Worm (Caenorhabditis elegans) whole organism, late embryonic: Measurements from ENCODE around the gene F08H9.2.

Source experiments
- ama-1 ChIP-seq: fragments of 150-350 bp; optimal IDR thresholded peaks from 2 replicates; lab custom pipeline; 2014
- elt-2 ChIP-seq: sonication (generic microtip); optimal IDR thresholded peaks from 2 replicates; lab custom pipeline; 2016; ENCODE audit warnings: missing genetic modification reagents, missing genetic modification characterization, missing compliant biosample characterization
- fkh-10 ChIP-seq: fragments of 150-350 bp; optimal IDR thresholded peaks from 2 replicates; lab custom pipeline; 2014; ENCODE audit warnings: missing biosample characterization, missing genetic modification reagents, missing genetic modification characterization
- sdc-2 ChIP-seq: sonication (generic microtip); optimal IDR thresholded peaks from 2 replicates; lab custom pipeline; 2016; ENCODE audit warnings: missing genotype, missing genetic modification characterization, missing compliant biosample characterization
- syd-9 ChIP-seq: sonication (generic microtip); optimal IDR thresholded peaks from 2 replicates; lab custom pipeline; 2016; ENCODE audit warnings: mild to moderate bottlenecking, missing genetic modification characterization, moderate library complexity, missing compliant biosample characterization
- unc-86 ChIP-seq: sonication (generic microtip); optimal IDR thresholded peaks from 2 replicates; lab custom pipeline; 2016; ENCODE audit warnings: missing genetic modification characterization, missing compliant biosample characterization

DNA sequence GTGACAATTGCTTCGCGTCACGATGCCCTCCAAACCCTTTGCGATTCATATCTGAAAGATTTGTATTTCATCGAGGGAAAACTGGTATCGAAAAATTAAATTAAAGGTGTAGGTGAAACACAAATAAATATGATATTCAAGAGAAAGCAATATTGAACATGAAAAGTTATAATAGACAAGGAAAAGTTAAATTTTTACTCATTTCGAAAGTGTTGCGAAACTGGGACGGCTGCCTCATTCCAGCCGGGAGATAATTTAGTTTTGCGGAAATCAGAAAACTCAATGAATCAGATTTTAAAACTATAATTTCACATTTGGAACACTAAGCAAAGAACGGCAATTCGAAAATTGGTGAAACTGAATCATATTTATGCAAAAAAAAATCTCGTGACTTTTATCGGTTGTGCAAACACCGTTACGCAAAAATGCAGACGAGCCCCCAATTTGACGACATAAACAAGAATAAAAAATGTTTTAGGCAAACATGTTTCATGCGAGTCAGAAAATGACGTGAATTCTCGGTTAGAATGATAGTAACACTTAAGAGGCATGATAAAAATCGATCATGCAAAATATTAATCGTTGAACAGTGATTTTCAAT is 45.4 kb upstream of the F08H9.2 start, which contains the start of the genes nxf-1 and C15H11.11:
- no peak for TF ChIP-seq ama-1 (lab: Kevin White, UChicago)
- no peak for TF ChIP-seq fkh-10 (GFP tag; lab: Kevin White, UChicago)
- TF ChIP-seq unc-86 (tag; lab: Kevin White, UChicago): no peak
- TF ChIP-seq syd-9 (tag; lab: Kevin White, UChicago): no peak
- TF ChIP-seq elt-2: no peak
- TF ChIP-seq sdc-2 (tag; lab: Kevin White, UChicago): no peak
